Fruit fly (Drosophila melanogaster): Measurements from ENCODE around the gene mub.
A peak's percentile ranks its signal among the peaks of the same experiment; 100 is the strongest.

mub gene

dm6 chr3L:21839720-21840641, 4.6 kb upstream of the mub start:
- peak; percentile 90 for TF ChIP-seq CG17801 (GFP tag; optimal IDR thresholded peaks at IDR 0.05; ENCODE audit: partially characterized antibody)

dm6 chr3L:21840642-21840987, 4.0 kb upstream of the mub start:
- TF ChIP-seq CG17801 (GFP tag; optimal IDR thresholded peaks at IDR 0.05; ENCODE audit: partially characterized antibody), result no peak

dm6 chr3L:21841079-21841478, 3.5 kb upstream of the mub start, which contains the start of gene P5CDh1:
Gene P5CDh1, minus strand, starts transcription at chr3L:21841356.
- TF ChIP-seq CG17801 (GFP tag; optimal IDR thresholded peaks at IDR 0.05; ENCODE audit: partially characterized antibody), result peak; percentile 44

- TF ChIP-seq CG17801 (GFP tag; optimal IDR thresholded peaks at IDR 0.05; ENCODE audit: partially characterized antibody), result no peak
Observed at dm6 chr3L:21842286-21842685, 2.3 kb upstream of the mub start, which contains the start of gene CG14563. Gene CG14563, minus strand, starts transcription at chr3L:21842386.

- no peak for TF ChIP-seq CG17801 (GFP tag; optimal IDR thresholded peaks at IDR 0.05; ENCODE audit: partially characterized antibody)
Observed at dm6 chr3L:21843307-21843706, 1.3 kb upstream of the mub start.

dm6 chr3L:21846591-21846990, 2.0 kb downstream of the mub start:
- TF ChIP-seq CG17801 (GFP tag; optimal IDR thresholded peaks at IDR 0.05; ENCODE audit: partially characterized antibody), result no peak

DNA sequence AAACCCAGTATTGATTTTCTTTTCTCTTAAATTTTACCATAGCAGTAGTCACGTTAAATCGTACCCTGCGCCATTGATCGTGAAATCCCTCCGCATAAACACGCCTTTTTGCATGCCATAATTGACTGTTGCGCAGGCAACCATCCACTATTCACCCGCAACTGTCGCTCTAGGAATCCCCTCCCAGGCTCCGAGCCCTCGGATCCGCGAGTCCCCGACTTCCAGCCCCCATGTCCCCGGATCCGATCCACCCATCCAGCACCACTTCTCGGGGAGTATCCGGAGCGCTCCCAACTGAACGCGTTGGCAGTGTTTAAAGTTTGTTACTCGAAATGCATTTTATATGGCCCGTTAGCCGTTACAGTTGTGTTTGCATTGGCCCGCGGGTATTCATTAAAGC, 3.7 kb downstream of the mub start:
- TF ChIP-seq CG17801 (GFP tag; optimal IDR thresholded peaks at IDR 0.05; ENCODE audit: partially characterized antibody), result no peak

dm6 chr3L:21859299-21860052, 14.9 kb downstream of the mub start:
- no peak for TF ChIP-seq CG17801 (GFP tag; optimal IDR thresholded peaks at IDR 0.05; ENCODE audit: partially characterized antibody)

- no peak for TF ChIP-seq CG17801 (GFP tag; optimal IDR thresholded peaks at IDR 0.05; ENCODE audit: partially characterized antibody)
Observed at dm6 chr3L:21871804-21872203, 27.2 kb downstream of the mub start.

DNA sequence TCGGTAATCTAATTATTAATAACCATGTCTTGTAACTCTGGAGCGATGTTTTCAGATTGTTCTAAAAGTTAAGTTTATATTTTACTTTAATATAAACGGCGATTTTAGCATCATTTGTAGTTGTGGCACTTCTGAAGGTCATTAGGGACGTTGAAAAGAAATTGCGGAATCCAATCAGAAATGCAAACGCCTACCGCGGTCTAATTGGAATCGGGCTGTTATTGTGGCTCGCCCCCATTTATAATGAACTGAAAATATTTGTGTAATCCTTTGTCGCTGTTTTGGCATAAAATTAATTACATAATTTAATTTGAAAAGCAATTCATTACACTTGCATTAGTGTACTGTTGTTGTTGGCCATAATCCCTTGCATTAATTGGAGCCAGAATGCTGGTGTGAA, 33.7 kb downstream of the mub start:
- no peak for TF ChIP-seq CG17801 (GFP tag; optimal IDR thresholded peaks at IDR 0.05; ENCODE audit: partially characterized antibody)

DNA sequence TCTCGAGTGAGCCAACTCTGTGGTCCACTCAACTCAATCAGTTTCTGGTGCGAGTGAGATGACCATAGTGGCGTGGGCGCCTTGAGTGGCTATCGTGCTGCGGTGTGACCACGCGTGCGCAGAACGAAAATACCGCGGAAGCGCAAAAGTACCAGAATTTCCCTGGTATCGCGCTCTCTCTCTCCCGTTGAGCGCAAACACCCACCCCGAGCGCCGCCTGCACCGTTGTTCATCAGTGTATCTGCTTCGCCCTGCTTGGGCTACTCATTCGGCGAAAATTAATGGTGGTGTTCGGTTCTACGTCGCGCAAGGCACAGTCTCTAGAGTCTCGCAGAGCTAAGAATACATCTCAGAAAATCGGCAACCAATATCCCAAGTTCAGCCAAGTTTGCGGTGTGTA, 34.8 kb downstream of the mub start:
- peak; percentile 62 for TF ChIP-seq CG17801 (GFP tag; optimal IDR thresholded peaks at IDR 0.05; ENCODE audit: partially characterized antibody)

- peak; percentile 92 for TF ChIP-seq CG17801 (GFP tag; optimal IDR thresholded peaks at IDR 0.05; ENCODE audit: partially characterized antibody)
Observed at dm6 chr3L:21880398-21880810, 35.8 kb downstream of the mub start.

DNA sequence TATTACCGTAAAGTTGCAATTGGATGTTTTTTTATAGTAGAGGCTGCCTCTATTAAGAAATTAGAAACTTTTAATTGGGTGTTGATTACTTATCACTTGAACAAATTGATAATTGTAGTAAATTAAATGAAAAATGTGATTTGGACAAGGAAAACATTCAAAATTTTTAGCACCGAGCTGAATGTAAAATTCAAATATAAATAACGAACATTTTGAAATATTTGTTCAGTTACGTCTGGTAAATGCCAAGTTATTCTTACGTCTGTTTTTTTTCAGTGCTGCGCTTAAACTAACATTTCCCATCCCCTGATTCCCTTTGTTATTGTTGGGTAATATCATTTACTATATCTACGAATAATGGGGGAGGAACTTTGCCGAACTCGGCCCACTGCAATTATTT, 37.5 kb downstream of the mub start:
- TF ChIP-seq CG17801 (GFP tag; optimal IDR thresholded peaks at IDR 0.05; ENCODE audit: partially characterized antibody), result no peak

DNA sequence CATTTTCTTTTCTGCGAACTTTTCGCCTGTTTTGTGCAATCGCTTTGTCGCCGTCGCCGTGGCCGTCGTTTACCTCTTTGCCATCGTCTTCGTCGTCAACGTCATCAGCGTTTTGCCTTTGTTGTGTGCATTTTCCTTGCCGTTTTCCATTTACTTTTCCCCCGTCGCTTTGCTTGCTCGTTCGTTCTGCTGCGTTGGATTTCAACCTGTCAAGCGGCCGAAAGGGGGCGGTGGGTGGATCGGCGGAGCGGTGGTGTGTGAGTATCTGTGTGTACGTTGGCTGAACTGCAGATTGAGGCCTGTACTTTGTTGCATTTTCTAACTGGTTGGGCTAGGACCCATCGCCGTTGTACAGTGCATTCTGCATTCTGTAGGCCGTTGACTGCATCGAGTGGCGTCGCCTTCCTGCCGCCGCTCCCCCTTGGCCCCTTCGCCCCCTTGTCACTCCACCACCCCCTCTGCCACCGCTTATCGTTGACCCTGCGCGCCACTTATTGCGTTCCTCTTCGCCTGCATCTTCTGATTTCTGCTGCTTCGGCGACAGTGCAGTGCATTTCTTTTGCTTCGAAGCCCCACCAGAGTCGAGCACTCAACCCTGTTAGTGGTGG, 38.5 kb downstream of the mub start:
- peak; percentile 2 for TF ChIP-seq CG17801 (GFP tag; optimal IDR thresholded peaks at IDR 0.05; ENCODE audit: partially characterized antibody)

DNA sequence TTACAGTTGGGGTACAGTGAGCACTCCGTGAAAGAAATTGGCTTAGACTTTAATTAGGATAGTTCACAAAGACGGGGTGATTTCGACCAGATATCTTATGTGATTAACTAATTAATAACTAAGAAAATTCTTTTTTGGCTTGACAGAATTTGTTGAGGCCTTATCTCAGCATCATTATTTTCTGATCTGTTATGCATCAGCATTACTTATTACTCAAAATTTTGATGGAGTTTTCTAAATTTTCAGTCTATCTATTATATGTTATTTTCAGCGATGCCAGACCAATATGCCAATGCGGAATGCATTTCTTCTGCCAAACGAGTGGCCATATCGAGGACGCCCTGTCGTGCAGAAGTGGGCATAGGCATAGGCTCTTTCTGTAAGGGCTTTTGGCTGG, 39.0 kb downstream of the mub start:
- peak; percentile 21 for TF ChIP-seq CG17801 (GFP tag; optimal IDR thresholded peaks at IDR 0.05; ENCODE audit: partially characterized antibody)

- TF ChIP-seq CG17801 (GFP tag; optimal IDR thresholded peaks at IDR 0.05; ENCODE audit: partially characterized antibody), result no peak
Observed at dm6 chr3L:21884058-21884457, 39.5 kb downstream of the mub start.

Measured in ovary, adult (tissue).